Worm (Caenorhabditis elegans): ENCODE results near the gene cyp-33E3.

DNA sequence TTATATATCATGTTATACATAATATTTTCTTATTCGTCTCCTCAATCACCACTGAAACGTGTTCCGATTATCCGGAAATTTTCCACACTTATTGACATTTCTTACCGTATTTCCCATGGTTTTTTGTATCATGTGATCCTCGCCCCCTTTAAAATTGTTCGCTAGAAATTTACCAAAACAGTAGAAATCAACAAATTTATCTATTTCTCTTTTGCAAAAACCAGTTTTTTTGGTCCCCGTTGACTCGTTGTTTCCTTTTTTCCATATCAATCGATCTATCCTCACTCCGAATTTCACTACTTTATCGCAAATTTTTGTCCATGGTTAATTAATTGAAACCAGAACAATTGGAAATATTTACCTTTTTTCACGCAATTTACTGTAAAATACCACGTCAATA is 10.9 kb downstream of the cyp-33E3 start:
- TF ChIP-seq unc-130 (tag; optimal IDR thresholded peaks at IDR 0.05): no peak
- no peak for TF ChIP-seq efl-3 (GFP tag; optimal IDR thresholded peaks at IDR 0.05)
